Worm (Caenorhabditis elegans) whole organism, young adult: ENCODE measurements around the gene hmg-4.
A peak's percentile ranks its signal among the peaks of the same experiment; 100 is the strongest.
"Not testable (repeated sequence)": the region's sequence is repeated elsewhere in the genome, so short reads cannot be mapped to it uniquely, and the experiment has no call there.

Experiments
- B0261.1 ChIP-seq: sonication (generic microtip); optimal IDR thresholded peaks from 2 replicates; lab custom pipeline; 2016; ENCODE audit warnings: mild to moderate bottlenecking, missing genetic modification characterization, moderate library complexity, missing compliant biosample characterization
- B0336.3 ChIP-seq: fragments of 200-800 bp; sonication (Bioruptor generic); IDR thresholded peaks from 2 replicates; pipeline ENCODE4 v1.3.6; 2022; ENCODE audit warnings: missing genetic modification characterization, missing compliant biosample characterization
- D2030.7 ChIP-seq: fragments of 200-800 bp; sonication (Bioruptor generic); IDR thresholded peaks from 2 replicates; pipeline ENCODE4 v1.3.6; 2022; ENCODE audit warnings: missing genetic modification reagents, missing genetic modification characterization, missing compliant biosample characterization
- K11D2.4 ChIP-seq: fragments of 200-800 bp; sonication (Bioruptor generic); IDR thresholded peaks from 2 replicates; pipeline ENCODE4 v1.3.6; 2022; ENCODE audit warnings: missing genetic modification reagents, missing genetic modification characterization, missing compliant biosample characterization
- Y53G8AR.9 ChIP-seq: fragments of 200-800 bp; sonication (Bioruptor generic); conservative IDR thresholded peaks from 2 replicates; pipeline ENCODE4 v1.3.6; 2022; ENCODE audit warnings: missing genetic modification reagents, missing genetic modification characterization, missing compliant biosample characterization
- Y56A3A.18 ChIP-seq: fragments of 200-800 bp; sonication (Bioruptor generic); IDR thresholded peaks from 2 replicates; pipeline ENCODE4 v1.3.6; 2022; ENCODE audit warnings: missing genetic modification reagents, missing genetic modification characterization, missing compliant biosample characterization
- Y95B8A.8 ChIP-seq: fragments of 200-800 bp; sonication (Bioruptor generic); IDR thresholded peaks from 2 replicates; pipeline ENCODE4 v1.3.6; 2022; ENCODE audit warnings: missing genetic modification reagents, missing genetic modification characterization, missing compliant biosample characterization
- akir-1 ChIP-seq: fragments of 200-800 bp; sonication (Bioruptor generic); optimal IDR thresholded peaks from 2 replicates; lab custom pipeline; 2018; ENCODE audit warnings: mild to moderate bottlenecking, missing genetic modification characterization, moderate library complexity, missing compliant biosample characterization
- attf-6 ChIP-seq: fragments of 200-800 bp; sonication (Bioruptor generic); IDR thresholded peaks from 2 replicates; pipeline ENCODE4 v1.3.6; 2022; ENCODE audit warnings: missing genetic modification reagents, missing genetic modification characterization, missing compliant biosample characterization
- cebp-1 ChIP-seq, 2 experiments: fragments of 200-800 bp in 1 of 2; sonication (Bioruptor generic) in 1 of 2; sonication (generic microtip) in 1 of 2; IDR thresholded peaks in 1 of 2; optimal IDR thresholded peaks in 1 of 2; 2 replicates each; pipeline versions ENCODE4 v1.3.6 to Lab custom; 2017 to 2022; ENCODE audit warnings: missing compliant biosample characterization in 2 of 2, missing genetic modification characterization in 2 of 2, mild to moderate bottlenecking in 1 of 2, missing genetic modification reagents in 1 of 2, moderate library complexity in 1 of 2
- cebp-2 ChIP-seq: fragments of 200-800 bp; sonication (Bioruptor generic); IDR thresholded peaks from 2 replicates; pipeline ENCODE4 v1.3.6; 2022; ENCODE audit warnings: missing genetic modification characterization, missing compliant biosample characterization
- ceh-40 ChIP-seq: fragments of 200-800 bp; sonication (Bioruptor generic); IDR thresholded peaks from 2 replicates; pipeline ENCODE4 v1.3.6; 2022; ENCODE audit warnings: missing genetic modification characterization, missing compliant biosample characterization
- dpff-1 ChIP-seq: sonication (generic microtip); optimal IDR thresholded peaks from 2 replicates; lab custom pipeline; 2017; ENCODE audit warnings: mild to moderate bottlenecking, missing genetic modification characterization, missing compliant biosample characterization
- egrh-3 ChIP-seq: fragments of 200-800 bp; sonication (Bioruptor generic); IDR thresholded peaks from 2 replicates; pipeline ENCODE4 v1.3.6; 2022; ENCODE audit warnings: missing genetic modification reagents, missing genetic modification characterization, missing compliant biosample characterization
- ekl-4 ChIP-seq: fragments of 200-800 bp; sonication (Bioruptor generic); IDR thresholded peaks from 2 replicates; pipeline ENCODE4 v1.3.6; 2022; ENCODE audit warnings: missing genetic modification reagents, missing genetic modification characterization, missing compliant biosample characterization
- him-1 ChIP-seq: sonication (generic microtip); optimal IDR thresholded peaks from 2 replicates; lab custom pipeline; 2016; ENCODE audit warnings: missing genotype, missing genetic modification reagents, missing genetic modification characterization, missing compliant biosample characterization
- hmg-1.2 ChIP-seq: fragments of 200-800 bp; sonication (Bioruptor generic); IDR thresholded peaks from 2 replicates; pipeline ENCODE4 v1.3.6; 2022; ENCODE audit warnings: missing genetic modification reagents, missing genetic modification characterization, missing compliant biosample characterization
- hsf-1 ChIP-seq: fragments of 200-800 bp; sonication (Bioruptor generic); IDR thresholded peaks from 2 replicates; pipeline ENCODE4 v1.3.6; 2022; ENCODE audit warnings: missing genetic modification reagents, missing genetic modification characterization, missing compliant biosample characterization
- let-526 ChIP-seq: fragments of 200-800 bp; sonication (Bioruptor generic); IDR thresholded peaks from 2 replicates; pipeline ENCODE4 v1.3.6; 2022; ENCODE audit warnings: missing genetic modification reagents, missing genetic modification characterization, missing compliant biosample characterization
- lin-35 ChIP-seq, 3 experiments: fragments of 150-350 bp in 2 of 3; sonication (generic microtip) in 1 of 3; optimal IDR thresholded peaks; 2 replicates each; lab custom pipeline; 2014 to 2018; ENCODE audit warnings: missing biosample characterization in 3 of 3, missing genetic modification characterization in 3 of 3, missing genetic modification reagents in 3 of 3
- lin-40 ChIP-seq: sonication (generic microtip); optimal IDR thresholded peaks from 2 replicates; lab custom pipeline; 2016; ENCODE audit warnings: missing genetic modification characterization, mild to moderate bottlenecking, missing compliant biosample characterization, missing genotype, missing genetic modification reagents
- lsy-27 ChIP-seq: sonication (generic microtip); optimal IDR thresholded peaks from 2 replicates; lab custom pipeline; 2017; ENCODE audit warnings: missing genetic modification characterization, mild to moderate bottlenecking, missing compliant biosample characterization, antibody characterized with exemption, missing genotype, borderline replicate concordance; ENCODE audit not compliant: insufficient read depth
- mcd-1 ChIP-seq: fragments of 200-800 bp; sonication (Bioruptor generic); IDR thresholded peaks from 2 replicates; pipeline ENCODE4 v1.3.6; 2022; ENCODE audit warnings: missing genetic modification reagents, missing genetic modification characterization, missing compliant biosample characterization
- mel-28 ChIP-seq: sonication (generic microtip); optimal IDR thresholded peaks from 2 replicates; lab custom pipeline; 2016; ENCODE audit warnings: borderline replicate concordance, mild to moderate bottlenecking, missing genetic modification characterization, missing compliant biosample characterization
- nfya-2 ChIP-seq: fragments of 200-800 bp; sonication (Bioruptor generic); IDR thresholded peaks from 2 replicates; pipeline ENCODE4 v1.3.6; 2022; ENCODE audit warnings: missing genetic modification reagents, missing genetic modification characterization, missing compliant biosample characterization
- nfyb-1 ChIP-seq: fragments of 200-800 bp; sonication (Bioruptor generic); IDR thresholded peaks from 2 replicates; pipeline ENCODE4 v1.3.6; 2022; ENCODE audit warnings: missing genetic modification reagents, missing genetic modification characterization, missing compliant biosample characterization
- nhr-27 ChIP-seq: fragments of 200-800 bp; sonication (Bioruptor generic); optimal IDR thresholded peaks from 2 replicates; lab custom pipeline; 2018; ENCODE audit warnings: mild to moderate bottlenecking, missing genetic modification characterization, moderate library complexity, missing compliant biosample characterization
- nhr-80 ChIP-seq: sonication (generic microtip); optimal IDR thresholded peaks from 2 replicates; lab custom pipeline; 2016; ENCODE audit warnings: missing genetic modification characterization, missing compliant biosample characterization
- pbrm-1 ChIP-seq: fragments of 200-800 bp; sonication (Bioruptor generic); IDR thresholded peaks from 2 replicates; pipeline ENCODE4 v1.3.6; 2022; ENCODE audit warnings: missing genetic modification reagents, missing genetic modification characterization, missing compliant biosample characterization
- rec-8 ChIP-seq, 2 experiments: sonication (generic microtip); optimal IDR thresholded peaks; 2 replicates each; lab custom pipeline; 2016; ENCODE audit warnings: mild to moderate bottlenecking in 2 of 2, missing genetic modification characterization in 2 of 2, missing genetic modification reagents in 2 of 2, missing genotype in 2 of 2, missing biosample characterization in 1 of 2, missing compliant biosample characterization in 1 of 2, moderate library complexity in 1 of 2
- rpc-1 ChIP-seq, 2 experiments: fragments of 150-350 bp in 1 of 2; sonication (generic microtip) in 1 of 2; optimal IDR thresholded peaks; 2 replicates each; lab custom pipeline; 2014 to 2018; ENCODE audit warnings: missing biosample characterization in 1 of 2, missing genetic modification characterization in 1 of 2, missing genetic modification reagents in 1 of 2, missing genotype in 1 of 2
- sea-2 ChIP-seq: fragments of 200-800 bp; sonication (Bioruptor generic); IDR thresholded peaks from 2 replicates; pipeline ENCODE4 v1.3.6; 2022; ENCODE audit warnings: missing genetic modification characterization, missing compliant biosample characterization
- snpc-1.1 ChIP-seq: sonication (generic microtip); optimal IDR thresholded peaks from 2 replicates; lab custom pipeline; 2017; ENCODE audit warnings: missing genetic modification characterization, mild to moderate bottlenecking, missing compliant biosample characterization, antibody characterized with exemption, moderate library complexity, missing genotype, missing genetic modification reagents; ENCODE audit not compliant: insufficient read depth
- snpc-1.3 ChIP-seq: sonication (generic microtip); optimal IDR thresholded peaks from 2 replicates; lab custom pipeline; 2017; ENCODE audit warnings: missing genetic modification characterization, mild to moderate bottlenecking, missing compliant biosample characterization, antibody characterized with exemption, moderate library complexity, missing genotype, missing genetic modification reagents; ENCODE audit not compliant: insufficient read depth
- snpc-4 ChIP-seq, 5 experiments: fragments of 150-350 bp in 1 of 5; sonication (generic microtip) in 4 of 5; optimal IDR thresholded peaks; 2 replicates each; lab custom pipeline; 2014 to 2018; ENCODE audit warnings: missing genetic modification characterization in 5 of 5, missing biosample characterization in 3 of 5, antibody characterized with exemption in 2 of 5, mild to moderate bottlenecking in 2 of 5, missing compliant biosample characterization in 2 of 5, missing genotype in 2 of 5, moderate library complexity in 2 of 5, missing genetic modification reagents in 1 of 5
- tbp1 ChIP-seq: fragments of 200-800 bp; sonication (Bioruptor generic); optimal IDR thresholded peaks from 2 replicates; lab custom pipeline; 2018; ENCODE audit warnings: mild to moderate bottlenecking, missing genetic modification characterization, missing compliant biosample characterization
- unc-130 ChIP-seq: sonication (generic microtip); optimal IDR thresholded peaks from 2 replicates; lab custom pipeline; 2016; ENCODE audit warnings: missing genetic modification reagents, missing genetic modification characterization, missing compliant biosample characterization
- zim-3 ChIP-seq: sonication (generic microtip); optimal IDR thresholded peaks from 2 replicates; lab custom pipeline; 2017; ENCODE audit warnings: mild to moderate bottlenecking, missing genetic modification characterization, moderate library complexity, missing compliant biosample characterization
- ztf-18 ChIP-seq: sonication (generic microtip); optimal IDR thresholded peaks from 2 replicates; lab custom pipeline; 2016; ENCODE audit warnings: missing genotype, mild to moderate bottlenecking, missing genetic modification characterization, missing compliant biosample characterization
- ztf-22 ChIP-seq: fragments of 200-800 bp; sonication (Bioruptor generic); optimal IDR thresholded peaks from 2 replicates; lab custom pipeline; 2018; ENCODE audit warnings: mild to moderate bottlenecking, missing genetic modification characterization, moderate library complexity, missing compliant biosample characterization

The hmg-4 gene

ce11 chrIII:7333906-7334531, 47.4 kb downstream of the hmg-4 start:
- TF ChIP-seq pbrm-1 (GFP tag; lab: Robert Waterston, UW) (0 out of 2 replicates have a peak, but pooled peaks have one; percentile 12), attf-6 (GFP tag; lab: Robert Waterston, UW) (peak; percentile 23; the same call in 1 of the 2 replicates), mcd-1 (GFP tag; lab: Robert Waterston, UW) (peak; percentile 31; the same call in 1 of the 2 replicates), nhr-80 (tag; lab: Kevin White, UChicago) (peak; percentile 21), hmg-1.2 (GFP tag; lab: Robert Waterston, UW) (peak; percentile 76), snpc-4 (tag; optimal IDR thresholded peaks at IDR 0.05; lab: Kevin White, UChicago) (peak in 3 of 4 experiments; percentile 52 to 71 (median 69)), Y95B8A.8 (GFP tag; lab: Robert Waterston, UW) (0 out of 2 replicates have a peak, but pooled peaks have one; percentile 47), cebp-1 (GFP tag; IDR thresholded peaks at IDR 0.05; lab: Robert Waterston, UW) (peak; percentile 66; the same call in 1 of the 2 replicates), cebp-1 (tag; optimal IDR thresholded peaks at IDR 0.05; lab: Kevin White, UChicago) (peak; percentile 83), Y53G8AR.9 (GFP tag; lab: Robert Waterston, UW) (peak; percentile 48; the same call in 1 of the 2 replicates), nfyb-1 (GFP tag; lab: Robert Waterston, UW) (peak; percentile 44; the same call in 1 of the 2 replicates), ekl-4 (GFP tag; lab: Robert Waterston, UW) (0 out of 2 replicates have a peak, but pooled peaks have one; percentile 31), snpc-1.1 (tag; lab: Kevin White, UChicago) (peak; percentile 19)
- TF ChIP-seq snpc-4 (GFP tag; optimal IDR thresholded peaks at IDR 0.05; lab: Kevin White, UChicago): not testable (repeated sequence)

- TF ChIP-seq B0261.1 (no peak), Y53G8AR.9 (GFP tag; lab: Robert Waterston, UW) (no peak; the same call in 1 of the 2 replicates), D2030.7 (GFP tag; lab: Robert Waterston, UW) (no peak), zim-3 (no peak), snpc-1.1 (tag; lab: Kevin White, UChicago) (no peak), ceh-40 (GFP tag; lab: Robert Waterston, UW) (no peak), lin-35 (GFP tag; optimal IDR thresholded peaks at IDR 0.05; lab: Kevin White, UChicago) (no peak), unc-130 (no peak), snpc-1.3 (tag; lab: Kevin White, UChicago) (no peak), nhr-27 (tag; lab: Kevin White, UChicago) (no peak), ztf-22 (GFP tag; lab: Kevin White, UChicago) (no peak), pbrm-1 (GFP tag; lab: Robert Waterston, UW) (no peak), lin-40 (tag; lab: Kevin White, UChicago) (no peak), lsy-27 (no peak), dpff-1 (tag; lab: Kevin White, UChicago) (no peak), hsf-1 (no peak), attf-6 (GFP tag; lab: Robert Waterston, UW) (no peak), nfya-2 (no peak), sea-2 (GFP tag; lab: Robert Waterston, UW) (no peak), K11D2.4 (no peak)
Measured at ce11 chrIII:7331671-7332070, 49.7 kb downstream of the hmg-4 start.

- TF ChIP-seq ztf-18 (tag; lab: Kevin White, UChicago) (no peak), akir-1 (GFP tag; lab: Kevin White, UChicago) (no peak), tbp1 (GFP tag; lab: Kevin White, UChicago) (no peak), egrh-3 (GFP tag; lab: Robert Waterston, UW) (no peak), him-1 (no peak), Y95B8A.8 (GFP tag; lab: Robert Waterston, UW) (0 out of 2 replicates have a peak, but pooled peaks have one; percentile 8), Y56A3A.18 (GFP tag; lab: Robert Waterston, UW) (peak; percentile 65; the same call in 1 of the 2 replicates), B0336.3 (GFP tag; lab: Robert Waterston, UW) (peak; percentile 71), rec-8 (tag; optimal IDR thresholded peaks at IDR 0.05; lab: Kevin White, UChicago) (no peak), mel-28 (tag; lab: Kevin White, UChicago) (no peak), let-526 (GFP tag; lab: Robert Waterston, UW) (0 out of 2 replicates have a peak, but pooled peaks have one; percentile 9), snpc-1.1 (tag; lab: Kevin White, UChicago) (no peak), cebp-2 (GFP tag; lab: Robert Waterston, UW) (no peak), rpc-1 (optimal IDR thresholded peaks at IDR 0.05; lab: Kevin White, UChicago) (no peak), rpc-1 (tag; optimal IDR thresholded peaks at IDR 0.05; lab: Kevin White, UChicago) (no peak)
Measured at ce11 chrIII:7329155-7329732, 52.2 kb downstream of the hmg-4 start, which contains the start of gene lab-2. Gene lab-2, minus strand, starts transcription at chrIII:7329607.
